Fruit fly (Drosophila melanogaster): Measurements from ENCODE around the gene CG33003.

The CG33003 gene

DNA sequence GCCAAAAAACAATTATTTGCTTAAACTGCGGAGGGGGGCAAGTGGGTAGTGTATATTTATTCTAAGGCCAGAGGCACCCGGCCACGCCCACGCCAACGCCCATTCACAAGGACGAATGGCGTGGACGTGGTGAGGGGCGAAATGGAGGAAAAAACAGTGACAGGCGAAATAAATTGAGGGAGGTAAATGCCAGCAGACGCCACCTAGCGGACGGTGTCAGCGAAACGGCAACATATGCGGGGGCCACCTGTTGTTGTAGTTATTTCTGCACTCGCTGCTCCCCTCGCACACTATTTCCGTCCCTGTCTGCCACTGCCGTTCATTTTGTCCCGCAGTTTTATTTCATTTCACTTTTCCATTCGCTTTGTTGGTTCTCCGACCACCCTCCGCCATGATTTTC is 17.2 kb downstream of the CG33003 start (continued):
- TF ChIP-seq CG10565 (GFP tag; optimal IDR thresholded peaks at IDR 0.05) (no peak), CG1603 (tag; optimal IDR thresholded peaks at IDR 0.05) (peak; percentile 25), bigmax (GFP tag; optimal IDR thresholded peaks at IDR 0.05) (no peak), Blimp-1 (GFP tag; optimal IDR thresholded peaks at IDR 0.05) (peak; percentile 11), inv (GFP tag; IDR thresholded peaks at IDR 0.05; ENCODE audit: partially characterized antibody) (no peak), CG2120 (GFP tag; optimal IDR thresholded peaks at IDR 0.05) (no peak), CG30020 (tag; optimal IDR thresholded peaks at IDR 0.05) (no peak), TFAM (GFP tag; optimal IDR thresholded peaks at IDR 0.05) (no peak), D (optimal IDR thresholded peaks at IDR 0.05) (no peak), D (GFP tag; optimal IDR thresholded peaks at IDR 0.05) (peak; percentile 15), tx (GFP tag; optimal IDR thresholded peaks at IDR 0.05) (no peak), CG10959 (GFP tag; IDR thresholded peaks at IDR 0.05) (peak; percentile 34; the same call in 1 of the 2 replicates), E2f2 (GFP tag; IDR thresholded peaks at IDR 0.05) (no peak), CG18011 (GFP tag; optimal IDR thresholded peaks at IDR 0.05) (no peak), oc (tag; optimal IDR thresholded peaks at IDR 0.05) (no peak), CG12942 (GFP tag; optimal IDR thresholded peaks at IDR 0.05) (no peak), CTCF (GFP tag; optimal IDR thresholded peaks at IDR 0.05) (peak; percentile 94), NC2β (GFP tag; optimal IDR thresholded peaks at IDR 0.05) (no peak), jumu (GFP tag; optimal IDR thresholded peaks at IDR 0.05) (no peak), CG13287 (GFP tag; IDR thresholded peaks at IDR 0.05; ENCODE audit: partially characterized antibody) (no peak), CG5180 (GFP tag; optimal IDR thresholded peaks at IDR 0.05) (no peak), CG10979 (tag; optimal IDR thresholded peaks at IDR 0.05) (peak; percentile 96), Doc2 (GFP tag; IDR thresholded peaks at IDR 0.05) (no peak), btn (GFP tag; optimal IDR thresholded peaks at IDR 0.05) (no peak), zfh1 (GFP tag; IDR thresholded peaks at IDR 0.05) (0 out of 3 replicates have a peak, but pooled peaks have one; percentile 16), chm (GFP tag; IDR thresholded peaks at IDR 0.05) (no peak), Ada2b (GFP tag; IDR thresholded peaks at IDR 0.05) (no peak), CG12299 (tag; optimal IDR thresholded peaks at IDR 0.05) (no peak), zen2 (GFP tag; IDR thresholded peaks at IDR 0.05; ENCODE audit: partially characterized antibody) (no peak), CG6791 (GFP tag; IDR thresholded peaks at IDR 0.05; ENCODE audit: partially characterized antibody) (no peak), sens-2 (GFP tag; IDR thresholded peaks at IDR 0.05) (no peak), Sry-β (GFP tag; optimal IDR thresholded peaks at IDR 0.05) (no peak), D19B (GFP tag; optimal IDR thresholded peaks at IDR 0.05) (no peak), H2.0 (GFP tag; IDR thresholded peaks at IDR 0.05) (0 out of 2 replicates have a peak, but pooled peaks have one; percentile 35), CG32772 (GFP tag; IDR thresholded peaks at IDR 0.05) (no peak; the same call in 1 of the 2 replicates), CG8944 (GFP tag; optimal IDR thresholded peaks at IDR 0.05) (no peak), Hand (GFP tag; optimal IDR thresholded peaks at IDR 0.05) (no peak), slp2 (GFP tag; optimal IDR thresholded peaks at IDR 0.05) (no peak), CG13775 (GFP tag; optimal IDR thresholded peaks at IDR 0.05) (no peak), CG12391 (tag; optimal IDR thresholded peaks at IDR 0.05) (no peak), Vsx1 (GFP tag; optimal IDR thresholded peaks at IDR 0.05) (no peak), fd96Cb (tag; optimal IDR thresholded peaks at IDR 0.05) (no peak), CG11085 (GFP tag; IDR thresholded peaks at IDR 0.05) (no peak), Trl (optimal IDR thresholded peaks at IDR 0.05) (no peak), Trl (GFP tag; optimal IDR thresholded peaks at IDR 0.05) (no peak), BEAF-32 (GFP tag; optimal IDR thresholded peaks at IDR 0.05) (no peak), wdn (GFP tag; IDR thresholded peaks at IDR 0.05) (no peak), scrt (GFP tag; optimal IDR thresholded peaks at IDR 0.05) (peak; percentile 48), CG3065 (GFP tag; optimal IDR thresholded peaks at IDR 0.05) (no peak), maf-S (GFP tag; optimal IDR thresholded peaks at IDR 0.05) (no peak), B-H1 (GFP tag; IDR thresholded peaks at IDR 0.05) (peak; percentile 12; the same call in 1 of the 3 replicates), GATAe (GFP tag; conservative IDR thresholded peaks at IDR 0.05) (no peak)
